Fruit fly (Drosophila melanogaster): ENCODE measurements around the gene CG5664.

The CG5664 gene

DNA sequence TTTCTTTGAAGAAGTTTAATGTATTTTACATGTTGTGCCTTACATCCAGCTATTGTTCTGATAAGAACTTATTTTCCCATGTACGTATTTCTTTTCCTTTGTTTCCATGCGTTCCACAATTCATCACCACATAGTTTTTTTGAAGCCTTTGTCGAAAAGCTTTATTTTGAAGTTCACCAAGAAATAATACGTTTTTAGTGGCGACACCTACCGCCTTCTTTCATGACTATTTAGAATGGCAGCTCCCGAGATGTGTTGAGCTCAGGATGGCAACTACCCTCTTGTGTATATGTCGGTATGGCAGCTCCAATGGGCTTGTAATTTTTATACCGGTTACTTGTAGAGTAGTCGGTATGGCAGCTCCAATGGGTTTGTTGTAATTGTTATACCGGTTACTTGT, 42.7 kb upstream of the CG5664 start (continued):
- TF ChIP-seq Trl (optimal IDR thresholded peaks at IDR 0.05) (no peak), Trl (GFP tag; optimal IDR thresholded peaks at IDR 0.05) (peak; percentile 9), sr (GFP tag; IDR thresholded peaks at IDR 0.05) (no peak), cg (GFP tag; optimal IDR thresholded peaks at IDR 0.05) (no peak), ci (GFP tag; IDR thresholded peaks at IDR 0.05) (peak; percentile 71; the same call in 2 of the 3 replicates), CG14710 (tag; optimal IDR thresholded peaks at IDR 0.05) (peak; percentile 69), ERR (GFP tag; optimal IDR thresholded peaks at IDR 0.05) (peak; percentile 36), CG15269 (tag; optimal IDR thresholded peaks at IDR 0.05) (no peak), sqz (GFP tag; optimal IDR thresholded peaks at IDR 0.05) (no peak), Asciz (GFP tag; optimal IDR thresholded peaks at IDR 0.05) (no peak), phol (tag; optimal IDR thresholded peaks at IDR 0.05) (peak; percentile 53), CG11398 (GFP tag; optimal IDR thresholded peaks at IDR 0.05) (no peak), Gug (GFP tag; IDR thresholded peaks at IDR 0.05) (no peak), gcm2 (GFP tag; optimal IDR thresholded peaks at IDR 0.05) (no peak), jumu (GFP tag; optimal IDR thresholded peaks at IDR 0.05) (peak; percentile 38), kah (GFP tag; optimal IDR thresholded peaks at IDR 0.05) (no peak), CG2678 (tag; optimal IDR thresholded peaks at IDR 0.05) (no peak), BEAF-32 (GFP tag; optimal IDR thresholded peaks at IDR 0.05) (peak; percentile 26), schlank (tag; optimal IDR thresholded peaks at IDR 0.05) (no peak), Hr39 (optimal IDR thresholded peaks at IDR 0.05) (no peak), CG7745 (tag; optimal IDR thresholded peaks at IDR 0.05) (no peak), CG4854 (GFP tag; optimal IDR thresholded peaks at IDR 0.05) (no peak), salm (tag; optimal IDR thresholded peaks at IDR 0.05) (no peak), Vsx1 (GFP tag; optimal IDR thresholded peaks at IDR 0.05) (no peak), CG4707 (GFP tag; optimal IDR thresholded peaks at IDR 0.05) (no peak), CG16813 (GFP tag; IDR thresholded peaks at IDR 0.05; ENCODE audit: partially characterized antibody) (no peak), CrebB (tag; optimal IDR thresholded peaks at IDR 0.05) (no peak), stwl (tag; optimal IDR thresholded peaks at IDR 0.05) (no peak), tll (GFP tag; optimal IDR thresholded peaks at IDR 0.05) (no peak), CG6813 (GFP tag; optimal IDR thresholded peaks at IDR 0.05) (no peak), CG18262 (tag; optimal IDR thresholded peaks at IDR 0.05) (no peak), vvl (GFP tag; IDR thresholded peaks at IDR 0.05) (peak; percentile 99), gcm (GFP tag; optimal IDR thresholded peaks at IDR 0.05) (no peak), CG10654 (GFP tag; optimal IDR thresholded peaks at IDR 0.05) (peak; percentile 13), Mes4 (GFP tag; optimal IDR thresholded peaks at IDR 0.05) (no peak), CG17359 (tag; optimal IDR thresholded peaks at IDR 0.05) (no peak), knrl (GFP tag; IDR thresholded peaks at IDR 0.05; ENCODE audit: partially characterized antibody) (peak; percentile 50; the same call in 1 of the 3 replicates), Xbp1 (GFP tag; optimal IDR thresholded peaks at IDR 0.05) (peak; percentile 27), odd (GFP tag; optimal IDR thresholded peaks at IDR 0.05) (no peak), HLH54F (GFP tag; optimal IDR thresholded peaks at IDR 0.05) (no peak), ind (GFP tag; optimal IDR thresholded peaks at IDR 0.05) (no peak), nom (GFP tag; optimal IDR thresholded peaks at IDR 0.05) (no peak), chm (GFP tag; IDR thresholded peaks at IDR 0.05) (no peak), pan (optimal IDR thresholded peaks at IDR 0.05) (no peak), pan (GFP tag; optimal IDR thresholded peaks at IDR 0.05 in 1 of 2, IDR thresholded peaks at IDR 0.05 in 1 of 2) (no peak), CG10462 (GFP tag; optimal IDR thresholded peaks at IDR 0.05) (no peak), MBD-R2 (GFP tag; IDR thresholded peaks at IDR 0.05) (peak; percentile 19; the same call in 1 of the 2 replicates), CTCF (GFP tag; optimal IDR thresholded peaks at IDR 0.05) (peak; percentile 96), E2f2 (GFP tag; IDR thresholded peaks at IDR 0.05) (peak; percentile 43), da (GFP tag; optimal IDR thresholded peaks at IDR 0.05) (no peak), kni (GFP tag; optimal IDR thresholded peaks at IDR 0.05) (no peak), CG7556 (GFP tag; optimal IDR thresholded peaks at IDR 0.05) (no peak)
